Worm (Caenorhabditis elegans) whole organism, midembryonic: ENCODE results near the gene F59E12.17.

Source experiments
- T22C8.4 ChIP-seq: fragments of 200-800 bp; sonication (Bioruptor generic); IDR thresholded peaks from 2 replicates; pipeline ENCODE4 v1.3.6; 2022; ENCODE audit warnings: missing genetic modification characterization, missing compliant biosample characterization
- flt-1 ChIP-seq: fragments of 200-800 bp; sonication (Bioruptor generic); IDR thresholded peaks from 2 replicates; pipeline ENCODE4 v1.3.6; 2022; ENCODE audit warnings: missing genetic modification characterization, missing compliant biosample characterization
- med-1 ChIP-seq: sonication (generic microtip); optimal IDR thresholded peaks from 2 replicates; lab custom pipeline; 2017; ENCODE audit warnings: missing genetic modification characterization, mild to moderate bottlenecking, missing compliant biosample characterization, antibody characterized with exemption, missing genetic modification reagents; ENCODE audit not compliant: insufficient read depth
- ztf-29 ChIP-seq: fragments of 200-800 bp; sonication (Bioruptor generic); IDR thresholded peaks from 2 replicates; pipeline ENCODE4 v1.3.6; 2022; ENCODE audit warnings: missing genetic modification reagents, missing genetic modification characterization, missing compliant biosample characterization

DNA sequence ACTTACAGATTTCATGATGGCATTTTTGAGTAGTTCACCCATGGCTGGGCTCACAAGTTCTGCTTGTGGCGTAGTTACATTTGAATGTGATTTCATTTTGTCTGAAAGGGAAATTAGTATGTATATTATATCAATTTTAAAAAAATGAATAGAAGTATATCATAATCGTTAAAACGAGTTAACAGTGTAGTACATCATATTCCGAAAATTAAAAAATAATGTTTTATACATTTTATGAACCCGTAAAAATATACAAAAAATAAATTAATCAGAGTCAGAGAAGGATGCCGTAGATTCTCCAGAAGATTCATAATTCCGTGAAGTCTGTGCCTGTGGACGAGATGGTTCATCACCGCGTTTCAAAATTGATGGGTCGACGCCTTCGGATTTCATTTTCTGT lies 2.3 kb downstream of the F59E12.17 start, which contains the start of gene F59E12.9:
- TF ChIP-seq flt-1 (GFP tag; lab: Robert Waterston, UW) (no peak), T22C8.4 (GFP tag; lab: Robert Waterston, UW) (no peak), med-1 (GFP tag; lab: Kevin White, UChicago) (no peak), ztf-29 (no peak)
